Worm (Caenorhabditis elegans) whole organism, late embryonic: ENCODE results near the gene F46H5.11.
A peak's percentile ranks its signal among the peaks of the same experiment; 100 is the strongest.

Experiments used
- C38D4.7 ChIP-seq: fragments of 200-800 bp; sonication (Bioruptor generic); optimal IDR thresholded peaks from 2 replicates; lab custom pipeline; 2018; ENCODE audit warnings: mild to moderate bottlenecking, missing genetic modification characterization, moderate library complexity, missing compliant biosample characterization
- K02D7.2 ChIP-seq: sonication (generic microtip); optimal IDR thresholded peaks from 2 replicates; lab custom pipeline; 2017; ENCODE audit warnings: mild to moderate bottlenecking, missing genetic modification characterization, missing compliant biosample characterization
- ahr-1 ChIP-seq: sonication (generic microtip); optimal IDR thresholded peaks from 2 replicates; lab custom pipeline; 2016; ENCODE audit warnings: missing genetic modification characterization, missing compliant biosample characterization
- ceh-14 ChIP-seq: sonication (generic microtip); optimal IDR thresholded peaks from 2 replicates; lab custom pipeline; 2016; ENCODE audit warnings: missing genotype, missing genetic modification characterization, missing compliant biosample characterization
- ceh-18 ChIP-seq: sonication (generic microtip); optimal IDR thresholded peaks from 2 replicates; lab custom pipeline; 2016; ENCODE audit warnings: missing genetic modification characterization, missing compliant biosample characterization
- ceh-19 ChIP-seq: fragments of 200-800 bp; sonication (Bioruptor generic); optimal IDR thresholded peaks from 2 replicates; lab custom pipeline; 2018; ENCODE audit warnings: mild to moderate bottlenecking, missing genetic modification characterization, missing compliant biosample characterization
- ceh-2 ChIP-seq: sonication (generic microtip); optimal IDR thresholded peaks from 2 replicates; lab custom pipeline; 2016; ENCODE audit warnings: missing genotype, missing genetic modification characterization, missing compliant biosample characterization
- ceh-24 ChIP-seq: sonication (generic microtip); optimal IDR thresholded peaks from 2 replicates; lab custom pipeline; 2016; ENCODE audit warnings: mild to moderate bottlenecking, missing genetic modification characterization, missing compliant biosample characterization
- ceh-34 ChIP-seq: sonication (generic microtip); optimal IDR thresholded peaks from 2 replicates; lab custom pipeline; 2016; ENCODE audit warnings: mild to moderate bottlenecking, missing genetic modification characterization, missing compliant biosample characterization
- ceh-6 ChIP-seq: fragments of 200-800 bp; sonication (Bioruptor generic); optimal IDR thresholded peaks from 2 replicates; lab custom pipeline; 2018; ENCODE audit warnings: mild to moderate bottlenecking, missing genetic modification characterization, missing compliant biosample characterization
- ceh-9 ChIP-seq: sonication (generic microtip); optimal IDR thresholded peaks from 2 replicates; lab custom pipeline; 2016; ENCODE audit warnings: mild to moderate bottlenecking, missing genetic modification characterization, inconsistent platforms, missing compliant biosample characterization
- che-1 ChIP-seq: sonication (generic microtip); optimal IDR thresholded peaks from 2 replicates; lab custom pipeline; 2016; ENCODE audit warnings: mild to moderate bottlenecking, missing genetic modification characterization, missing compliant biosample characterization
- dmd-4 ChIP-seq: sonication (generic microtip); optimal IDR thresholded peaks from 2 replicates; lab custom pipeline; 2016; ENCODE audit warnings: borderline replicate concordance, missing genetic modification characterization, missing compliant biosample characterization
- elt-2 ChIP-seq: sonication (generic microtip); optimal IDR thresholded peaks from 2 replicates; lab custom pipeline; 2016; ENCODE audit warnings: missing genetic modification reagents, missing genetic modification characterization, missing compliant biosample characterization
- ets-4 ChIP-seq: sonication (generic microtip); optimal IDR thresholded peaks from 2 replicates; lab custom pipeline; 2016; ENCODE audit warnings: missing genetic modification characterization, missing compliant biosample characterization
- fax-1 ChIP-seq: sonication (generic microtip); optimal IDR thresholded peaks from 2 replicates; lab custom pipeline; 2016; ENCODE audit warnings: missing genotype, missing genetic modification characterization, missing compliant biosample characterization
- gmeb-2 ChIP-seq: sonication (generic microtip); optimal IDR thresholded peaks from 2 replicates; lab custom pipeline; 2016; ENCODE audit warnings: missing genetic modification characterization, inconsistent platforms, missing compliant biosample characterization
- hlh-13 ChIP-seq: fragments of 200-800 bp; sonication (Bioruptor generic); optimal IDR thresholded peaks from 2 replicates; lab custom pipeline; 2018; ENCODE audit warnings: mild to moderate bottlenecking, missing genetic modification characterization, missing compliant biosample characterization
- hlh-30 ChIP-seq: sonication (generic microtip); optimal IDR thresholded peaks from 2 replicates; lab custom pipeline; 2017; ENCODE audit warnings: antibody characterized with exemption, missing genetic modification characterization, missing compliant biosample characterization; ENCODE audit not compliant: insufficient read depth
- hlh-6 ChIP-seq: sonication (generic microtip); optimal IDR thresholded peaks from 2 replicates; lab custom pipeline; 2016; ENCODE audit warnings: missing genotype, missing genetic modification characterization, missing compliant biosample characterization
- lim-6 ChIP-seq: sonication (generic microtip); optimal IDR thresholded peaks from 2 replicates; lab custom pipeline; 2016; ENCODE audit warnings: missing genetic modification characterization, missing compliant biosample characterization
- lin-11 ChIP-seq: fragments of 200-800 bp; sonication (Bioruptor generic); optimal IDR thresholded peaks from 2 replicates; lab custom pipeline; 2018; ENCODE audit warnings: mild to moderate bottlenecking, missing genetic modification characterization, missing compliant biosample characterization
- madf-2 ChIP-seq: sonication (generic microtip); optimal IDR thresholded peaks from 2 replicates; lab custom pipeline; 2017; ENCODE audit warnings: missing genetic modification characterization, missing compliant biosample characterization
- nhr-11 ChIP-seq: fragments of 150-350 bp; optimal IDR thresholded peaks from 2 replicates; lab custom pipeline; 2014; ENCODE audit warnings: missing biosample characterization, missing genetic modification characterization
- nhr-232 ChIP-seq: sonication (generic microtip); optimal IDR thresholded peaks from 2 replicates; lab custom pipeline; 2016; ENCODE audit warnings: missing genetic modification characterization, missing compliant biosample characterization
- npax-4 ChIP-seq: sonication (generic microtip); optimal IDR thresholded peaks from 2 replicates; lab custom pipeline; 2016; ENCODE audit warnings: missing genetic modification characterization, missing compliant biosample characterization
- odd-2 ChIP-seq: sonication (generic microtip); optimal IDR thresholded peaks from 2 replicates; lab custom pipeline; 2017; ENCODE audit warnings: antibody characterized with exemption, mild to moderate bottlenecking, missing genetic modification characterization, missing compliant biosample characterization
- pag-3 ChIP-seq: sonication (generic microtip); optimal IDR thresholded peaks from 2 replicates; lab custom pipeline; 2016; ENCODE audit warnings: missing compliant biosample characterization, missing genetic modification characterization, borderline replicate concordance
- pat-9 ChIP-seq: fragments of 200-800 bp; sonication (Bioruptor generic); optimal IDR thresholded peaks from 2 replicates; lab custom pipeline; 2018; ENCODE audit warnings: mild to moderate bottlenecking, missing genetic modification characterization, moderate library complexity, missing compliant biosample characterization
- pax-1 ChIP-seq: fragments of 150-350 bp; optimal IDR thresholded peaks from 2 replicates; lab custom pipeline; 2014; ENCODE audit warnings: missing biosample characterization, missing genetic modification characterization
- pqm-1 ChIP-seq: sonication (generic microtip); optimal IDR thresholded peaks from 2 replicates; lab custom pipeline; 2016; ENCODE audit warnings: missing genetic modification characterization, missing compliant biosample characterization
- rnt-1 ChIP-seq: sonication (generic microtip); optimal IDR thresholded peaks from 2 replicates; lab custom pipeline; 2016; ENCODE audit warnings: missing genetic modification characterization, missing compliant biosample characterization
- sox-2 ChIP-seq: fragments of 200-800 bp; sonication (Bioruptor generic); IDR thresholded peaks from 2 replicates; pipeline ENCODE4 v1.3.6; 2022; ENCODE audit warnings: missing genetic modification reagents, missing genetic modification characterization, missing compliant biosample characterization
- sox-4 ChIP-seq: sonication (generic microtip); optimal IDR thresholded peaks from 2 replicates; lab custom pipeline; 2017; ENCODE audit warnings: mild to moderate bottlenecking, missing genetic modification characterization, inconsistent platforms, missing compliant biosample characterization
- syd-9 ChIP-seq: sonication (generic microtip); optimal IDR thresholded peaks from 2 replicates; lab custom pipeline; 2016; ENCODE audit warnings: mild to moderate bottlenecking, missing genetic modification characterization, moderate library complexity, missing compliant biosample characterization
- tbx-2 ChIP-seq: sonication (generic microtip); optimal IDR thresholded peaks from 2 replicates; lab custom pipeline; 2016; ENCODE audit warnings: missing genetic modification characterization, missing compliant biosample characterization
- ttx-3 ChIP-seq: sonication (generic microtip); optimal IDR thresholded peaks from 2 replicates; lab custom pipeline; 2016; ENCODE audit warnings: missing genetic modification reagents, missing genetic modification characterization, missing compliant biosample characterization
- ztf-16 ChIP-seq: sonication (generic microtip); optimal IDR thresholded peaks from 2 replicates; lab custom pipeline; 2017; ENCODE audit warnings: missing genetic modification characterization, missing compliant biosample characterization

F46H5.11 gene

ce11 chrX:7305520-7306186 is 33.8 kb upstream of the F46H5.11 start, which contains the start of gene sur-5:
Gene sur-5 (minus strand): TSS chrX:7305570.
- no peak for TF ChIP-seq lin-11 (tag; lab: Kevin White, UChicago)
- peak; percentile 87 for TF ChIP-seq elt-2 (tag; lab: Kevin White, UChicago)
- TF ChIP-seq, all 69 proteins: peak for 1

DNA sequence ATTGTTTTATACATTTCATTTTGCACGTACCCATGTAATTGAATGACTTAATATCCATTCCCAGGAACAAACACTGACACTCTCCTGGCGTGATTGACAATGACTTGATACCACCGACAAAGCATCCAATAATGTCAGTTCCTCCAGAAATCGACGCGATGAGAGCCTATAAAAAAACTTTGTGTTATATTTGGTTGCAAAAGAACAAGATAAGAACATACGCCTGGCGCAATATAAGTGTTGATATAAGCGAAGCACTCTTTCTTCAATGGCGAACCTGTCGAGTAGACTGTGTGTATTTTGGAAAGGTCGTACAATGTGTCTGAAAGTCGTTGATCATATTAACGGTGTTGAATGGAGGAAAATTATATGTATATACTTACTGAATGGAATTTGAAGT is 31.2 kb upstream of the F46H5.11 start:
- no peak for TF ChIP-seq odd-2 (tag; lab: Kevin White, UChicago)
- no peak for TF ChIP-seq npax-4 (tag; lab: Kevin White, UChicago)
- no peak for TF ChIP-seq C38D4.7 (GFP tag; lab: Kevin White, UChicago)
- no peak for TF ChIP-seq pag-3 (tag; lab: Kevin White, UChicago)
- TF ChIP-seq hlh-13 = no peak
- no peak for TF ChIP-seq ceh-18 (tag; lab: Kevin White, UChicago)
- no peak for TF ChIP-seq ztf-16 (tag; lab: Kevin White, UChicago)
- TF ChIP-seq tbx-2 (tag; lab: Kevin White, UChicago) = no peak
- no peak for TF ChIP-seq che-1 (tag; lab: Kevin White, UChicago)
- TF ChIP-seq ets-4 = no peak
- no peak for TF ChIP-seq ceh-6 (GFP tag; lab: Kevin White, UChicago)
- no peak for TF ChIP-seq ttx-3

DNA sequence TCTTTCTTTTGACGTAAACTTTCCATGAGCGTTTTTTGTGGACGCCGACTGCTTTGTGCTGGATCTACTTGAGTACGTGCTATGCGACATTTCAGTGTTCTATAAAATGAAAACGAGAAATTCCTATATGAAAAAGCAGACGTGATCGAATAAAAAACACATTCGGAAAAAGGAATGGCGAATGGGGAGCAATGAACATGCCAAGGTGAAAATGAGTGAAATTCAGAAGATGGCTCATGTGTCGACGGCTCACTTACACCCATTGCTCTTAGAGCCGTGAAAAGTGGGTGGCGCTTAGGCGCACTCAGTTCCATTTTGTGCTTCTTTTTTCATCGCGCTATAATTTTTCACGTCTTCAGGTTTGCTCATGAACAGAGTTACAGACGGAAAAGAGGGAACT is 26.8 kb upstream of the F46H5.11 start, which contains the start of gene K03A1.4:
Gene K03A1.4, minus strand, starts transcription at position 101 of the 400 bp plus-strand sequence.
- TF ChIP-seq pqm-1 (tag; lab: Kevin White, UChicago) (no peak), nhr-11 (tag; lab: Kevin White, UChicago) (no peak), che-1 (tag; lab: Kevin White, UChicago) (no peak), odd-2 (tag; lab: Kevin White, UChicago) (no peak), ceh-14 (tag; lab: Kevin White, UChicago) (no peak), dmd-4 (tag; lab: Kevin White, UChicago) (no peak), fax-1 (tag; lab: Kevin White, UChicago) (no peak), gmeb-2 (tag; lab: Kevin White, UChicago) (no peak), ceh-2 (tag; lab: Kevin White, UChicago) (no peak), ahr-1 (tag; lab: Kevin White, UChicago) (no peak)

DNA sequence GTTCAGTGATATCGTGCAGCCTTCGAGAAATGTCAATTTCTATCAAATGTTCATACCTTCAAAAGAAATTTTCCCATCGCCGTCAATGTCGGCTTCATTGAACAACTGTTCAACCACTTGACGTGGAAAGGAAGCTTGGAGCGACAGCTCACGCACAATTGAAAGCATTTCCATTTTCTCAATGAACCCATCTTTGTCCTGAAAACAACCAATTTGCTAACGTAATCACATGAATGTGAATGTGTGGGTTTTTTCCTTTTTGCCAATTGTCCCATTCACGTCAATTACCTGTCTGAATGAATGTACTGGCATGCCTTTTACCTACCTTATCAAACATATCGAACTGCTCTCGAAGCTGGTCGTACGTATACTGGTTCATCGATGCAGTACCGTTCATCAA is 24.4 kb upstream of the F46H5.11 start:
- TF ChIP-seq gmeb-2 (tag; lab: Kevin White, UChicago) = no peak
- no peak for TF ChIP-seq madf-2 (tag; lab: Kevin White, UChicago)
- TF ChIP-seq ceh-34 (tag; lab: Kevin White, UChicago) = no peak
- no peak for TF ChIP-seq K02D7.2 (tag; lab: Kevin White, UChicago)
- TF ChIP-seq sox-2 (GFP tag; lab: Robert Waterston, UW) = no peak
- no peak for TF ChIP-seq odd-2 (tag; lab: Kevin White, UChicago)
- TF ChIP-seq che-1 (tag; lab: Kevin White, UChicago) = no peak
- no peak for TF ChIP-seq hlh-30

DNA sequence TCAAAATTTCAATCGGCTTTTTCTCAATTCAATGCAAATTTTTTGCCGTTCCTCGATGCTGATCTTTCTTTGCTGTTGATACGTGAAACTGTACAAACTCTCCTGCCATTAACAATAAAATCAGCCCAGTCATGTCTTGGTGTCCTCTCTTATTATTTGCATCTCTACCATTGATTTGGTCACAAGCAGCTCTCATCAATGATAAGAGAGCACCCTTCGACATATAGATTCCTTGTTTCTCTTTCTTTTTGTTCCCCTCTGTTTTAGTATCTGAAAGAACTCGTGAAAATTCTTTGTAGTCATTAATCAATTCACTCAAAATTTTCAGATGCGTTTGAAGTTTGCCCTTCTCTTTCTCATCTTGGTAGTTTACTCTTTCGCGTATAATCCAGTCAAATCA is 19.9 kb upstream of the F46H5.11 start, which contains the start of gene lron-7:
Gene lron-7, plus strand, starts transcription at position 323 of the 400 bp plus-strand sequence.
- no peak for TF ChIP-seq rnt-1 (tag; lab: Kevin White, UChicago)
- TF ChIP-seq ztf-16 (tag; lab: Kevin White, UChicago) = no peak
- TF ChIP-seq ceh-24 (tag; lab: Kevin White, UChicago) = no peak
- no peak for TF ChIP-seq odd-2 (tag; lab: Kevin White, UChicago)
- TF ChIP-seq sox-4 (tag; lab: Kevin White, UChicago) = no peak
- TF ChIP-seq lim-6 (tag; lab: Kevin White, UChicago) = no peak
- no peak for TF ChIP-seq hlh-30
- TF ChIP-seq ceh-19 (GFP tag; lab: Kevin White, UChicago) = no peak
- TF ChIP-seq nhr-232 (tag; lab: Kevin White, UChicago) = no peak
- TF ChIP-seq ceh-2 (tag; lab: Kevin White, UChicago) = no peak
- no peak for TF ChIP-seq pax-1
- no peak for TF ChIP-seq K02D7.2 (tag; lab: Kevin White, UChicago)
- TF ChIP-seq pat-9 (tag; lab: Kevin White, UChicago) = no peak
- no peak for TF ChIP-seq ceh-9
- TF ChIP-seq che-1 (tag; lab: Kevin White, UChicago) = no peak
- no peak for TF ChIP-seq syd-9
- no peak for TF ChIP-seq sox-2 (GFP tag; lab: Robert Waterston, UW)
- no peak for TF ChIP-seq hlh-6 (tag; lab: Kevin White, UChicago)
